Fruit fly (Drosophila melanogaster): ENCODE results near the gene CG11226.
A peak's percentile ranks its signal among the peaks of the same experiment; 100 is the strongest.

Gene CG11226

DNA sequence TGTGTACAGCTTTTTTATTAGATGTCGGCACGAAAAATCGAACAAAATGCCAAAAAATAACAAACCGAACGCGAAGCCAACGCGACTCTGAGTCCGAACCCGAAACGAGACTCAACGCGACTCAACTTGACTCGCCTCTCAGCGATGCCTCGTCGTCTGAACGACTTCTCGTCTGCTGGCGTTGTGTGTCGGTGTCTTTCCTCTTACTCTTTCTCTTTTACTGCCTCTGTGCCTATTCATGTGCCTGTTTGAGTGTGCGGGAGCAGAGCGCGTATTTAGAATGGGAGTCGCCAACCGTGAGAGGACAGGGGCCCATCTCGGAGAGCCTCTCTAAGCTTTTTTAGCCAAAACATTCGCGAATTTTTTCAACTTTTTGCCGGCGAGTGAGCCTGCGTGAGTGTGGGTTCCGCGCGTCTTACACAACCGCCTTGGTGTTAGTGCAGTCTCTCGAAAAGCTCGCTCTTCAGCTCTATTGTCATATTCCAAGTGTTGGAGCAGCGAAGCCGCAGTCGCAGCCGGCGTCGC is 12.1 kb upstream of the CG11226 start (continued):
- TF ChIP-seq vvl (GFP tag; IDR thresholded peaks at IDR 0.05), result peak; percentile 11; the same call in 1 of the 2 replicates
- peak; percentile 62 for TF ChIP-seq Hand (GFP tag; optimal IDR thresholded peaks at IDR 0.05)
- TF ChIP-seq nau (GFP tag; optimal IDR thresholded peaks at IDR 0.05), result peak; percentile 32
- peak; percentile 30 for TF ChIP-seq ftz-f1 (GFP tag; optimal IDR thresholded peaks at IDR 0.05)
- TF ChIP-seq CG30403 (GFP tag; optimal IDR thresholded peaks at IDR 0.05), result no peak
- peak; percentile 15; the same call in 1 of the 3 replicates for TF ChIP-seq z (GFP tag; IDR thresholded peaks at IDR 0.05)
- TF ChIP-seq ewg (GFP tag; optimal IDR thresholded peaks at IDR 0.05), result peak; percentile 25
- peak; percentile 46 for TF ChIP-seq lab (GFP tag; optimal IDR thresholded peaks at IDR 0.05)
- TF ChIP-seq Adf1 (GFP tag; IDR thresholded peaks at IDR 0.05), result peak; percentile 95
- TF ChIP-seq CG6175 (GFP tag; IDR thresholded peaks at IDR 0.05), result peak; percentile 77; the same call in 2 of the 3 replicates
- peak; percentile 83 for TF ChIP-seq CG3163 (GFP tag; optimal IDR thresholded peaks at IDR 0.05)
- peak; percentile 14 for TF ChIP-seq CG13894 (tag; optimal IDR thresholded peaks at IDR 0.05)
- TF ChIP-seq Deaf1 (tag; optimal IDR thresholded peaks at IDR 0.05), result peak; percentile 95
- peak; percentile 91 for TF ChIP-seq lbe (GFP tag; optimal IDR thresholded peaks at IDR 0.05)
- peak; percentile 34 for TF ChIP-seq CG18599 (GFP tag; optimal IDR thresholded peaks at IDR 0.05)
- TF ChIP-seq zf30C (GFP tag; optimal IDR thresholded peaks at IDR 0.05), result no peak
- peak; percentile 41 for TF ChIP-seq B-H2 (GFP tag; optimal IDR thresholded peaks at IDR 0.05)
- peak; percentile 30 for TF ChIP-seq CG12155 (GFP tag; optimal IDR thresholded peaks at IDR 0.05)
- peak; percentile 33; the same call in 1 of the 2 replicates for TF ChIP-seq seq (GFP tag; IDR thresholded peaks at IDR 0.05)
- peak; percentile 69 for TF ChIP-seq CG10543 (GFP tag; optimal IDR thresholded peaks at IDR 0.05)
- TF ChIP-seq crol (GFP tag; IDR thresholded peaks at IDR 0.05), result peak; percentile 75
- TF ChIP-seq jing (GFP tag; optimal IDR thresholded peaks at IDR 0.05), result no peak
- TF ChIP-seq CG32772 (GFP tag; IDR thresholded peaks at IDR 0.05), result no peak
- no peak for TF ChIP-seq HLH3B (GFP tag; IDR thresholded peaks at IDR 0.05)
- TF ChIP-seq zfh1 (GFP tag; IDR thresholded peaks at IDR 0.05), result no peak
- TF ChIP-seq CG10267 (tag; optimal IDR thresholded peaks at IDR 0.05), result no peak
- peak; percentile 17 for TF ChIP-seq cwo (GFP tag; optimal IDR thresholded peaks at IDR 0.05)
- TF ChIP-seq sna (GFP tag; IDR thresholded peaks at IDR 0.05; ENCODE audit: partially characterized antibody), result 0 out of 2 replicates have a peak, but pooled peaks have one; percentile 52
- peak; percentile 63; the same call in 1 of the 3 replicates for TF ChIP-seq CG34224 (GFP tag; IDR thresholded peaks at IDR 0.05; ENCODE audit: partially characterized antibody)
- TF ChIP-seq CG13624 (GFP tag; optimal IDR thresholded peaks at IDR 0.05), result no peak
- TF ChIP-seq Hr51 (GFP tag; optimal IDR thresholded peaks at IDR 0.05), result no peak
- 0 out of 4 replicates have a peak, but pooled peaks have one; percentile 23 for TF ChIP-seq Dll (GFP tag; IDR thresholded peaks at IDR 0.05; ENCODE audit: partially characterized antibody)
- no peak for TF ChIP-seq Dfd (GFP tag; optimal IDR thresholded peaks at IDR 0.05)
- peak; percentile 67; the same call in 2 of the 3 replicates for TF ChIP-seq Dbx (GFP tag; IDR thresholded peaks at IDR 0.05)
- TF ChIP-seq CG1233 (GFP tag; optimal IDR thresholded peaks at IDR 0.05), result no peak
- no peak for TF ChIP-seq CG14710 (tag; optimal IDR thresholded peaks at IDR 0.05)
- TF ChIP-seq CG7556 (GFP tag; optimal IDR thresholded peaks at IDR 0.05), result no peak
- TF ChIP-seq wek (GFP tag; optimal IDR thresholded peaks at IDR 0.05), result no peak
- peak; percentile 54 for TF ChIP-seq nom (GFP tag; optimal IDR thresholded peaks at IDR 0.05)
- TF ChIP-seq grn (GFP tag; optimal IDR thresholded peaks at IDR 0.05), result no peak
- TF ChIP-seq CG8290 (GFP tag; optimal IDR thresholded peaks at IDR 0.05), result no peak
- TF ChIP-seq CG8290 (tag; optimal IDR thresholded peaks at IDR 0.05), result peak in 1 of 2 experiments; percentile 33
- no peak for TF ChIP-seq Awh (GFP tag; IDR thresholded peaks at IDR 0.05)
- TF ChIP-seq Ada2b (GFP tag; IDR thresholded peaks at IDR 0.05), result no peak
- TF ChIP-seq bsh (GFP tag; optimal IDR thresholded peaks at IDR 0.05), result peak in 1 of 2 experiments; percentile 44
- TF ChIP-seq CrebB (tag; optimal IDR thresholded peaks at IDR 0.05), result peak; percentile 19
- no peak for TF ChIP-seq CG4282 (GFP tag; optimal IDR thresholded peaks at IDR 0.05)
- TF ChIP-seq cg (GFP tag; optimal IDR thresholded peaks at IDR 0.05), result peak; percentile 79
- TF ChIP-seq Pdp1 (GFP tag; optimal IDR thresholded peaks at IDR 0.05), result peak in 1 of 2 experiments; percentile 58

Data from whole organism, embryonic.